Fruit fly (Drosophila melanogaster): ENCODE measurements around the gene IntS11.

DNA sequence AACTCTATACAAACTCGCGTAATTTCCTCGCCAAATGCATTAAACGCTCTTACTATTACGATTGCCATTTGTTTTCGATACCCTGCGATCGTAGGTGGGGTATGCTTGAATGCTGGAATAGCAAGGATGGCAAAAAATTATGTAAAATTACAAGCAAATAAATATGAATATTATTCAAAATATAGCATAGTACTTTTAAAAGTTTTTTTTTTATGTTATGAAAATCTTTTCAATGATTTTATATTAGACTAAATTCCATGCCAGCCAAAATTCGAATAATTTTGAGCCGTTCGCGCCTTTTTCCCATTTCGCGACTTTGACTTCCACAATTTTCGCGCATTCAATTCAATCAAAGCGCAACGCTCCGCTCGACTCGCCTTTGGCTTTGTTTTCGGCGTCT, 11.0 kb downstream of the IntS11 start:
- TF ChIP-seq psq (GFP tag; optimal IDR thresholded peaks at IDR 0.05): no peak
- TF ChIP-seq Jra (GFP tag; optimal IDR thresholded peaks at IDR 0.05): no peak
- TF ChIP-seq brk (GFP tag; optimal IDR thresholded peaks at IDR 0.05): no peak
- no peak for TF ChIP-seq h (GFP tag; optimal IDR thresholded peaks at IDR 0.05)
- no peak for TF ChIP-seq fru (GFP tag; optimal IDR thresholded peaks at IDR 0.05)
- TF ChIP-seq dsf (GFP tag; optimal IDR thresholded peaks at IDR 0.05; ENCODE audit: borderline replicate concordance): no peak
- TF ChIP-seq Abd-B (GFP tag; optimal IDR thresholded peaks at IDR 0.05): no peak

All from whole organism, wandering third instar larva.